Fruit fly (Drosophila melanogaster): ENCODE measurements around the gene bap.

- TF ChIP-seq svp (GFP tag), result no peak
- TF ChIP-seq CG16779 (tag; optimal IDR thresholded peaks at IDR 0.05), result no peak
- no peak for TF ChIP-seq dsx (GFP tag; optimal IDR thresholded peaks at IDR 0.05; ENCODE audit: poor library complexity, severe bottlenecking)
- no peak for TF ChIP-seq CG8319 (GFP tag; optimal IDR thresholded peaks at IDR 0.05)
- TF ChIP-seq Blimp-1 (GFP tag; optimal IDR thresholded peaks at IDR 0.05), result no peak
These were observed 15.0 kb upstream of the bap start for dm6 chr3R:21373403-21374326.

Measured in whole organism, prepupa.